Worm (Caenorhabditis elegans): ENCODE data around the gene EEED8.4.

Gene EEED8.4

DNA sequence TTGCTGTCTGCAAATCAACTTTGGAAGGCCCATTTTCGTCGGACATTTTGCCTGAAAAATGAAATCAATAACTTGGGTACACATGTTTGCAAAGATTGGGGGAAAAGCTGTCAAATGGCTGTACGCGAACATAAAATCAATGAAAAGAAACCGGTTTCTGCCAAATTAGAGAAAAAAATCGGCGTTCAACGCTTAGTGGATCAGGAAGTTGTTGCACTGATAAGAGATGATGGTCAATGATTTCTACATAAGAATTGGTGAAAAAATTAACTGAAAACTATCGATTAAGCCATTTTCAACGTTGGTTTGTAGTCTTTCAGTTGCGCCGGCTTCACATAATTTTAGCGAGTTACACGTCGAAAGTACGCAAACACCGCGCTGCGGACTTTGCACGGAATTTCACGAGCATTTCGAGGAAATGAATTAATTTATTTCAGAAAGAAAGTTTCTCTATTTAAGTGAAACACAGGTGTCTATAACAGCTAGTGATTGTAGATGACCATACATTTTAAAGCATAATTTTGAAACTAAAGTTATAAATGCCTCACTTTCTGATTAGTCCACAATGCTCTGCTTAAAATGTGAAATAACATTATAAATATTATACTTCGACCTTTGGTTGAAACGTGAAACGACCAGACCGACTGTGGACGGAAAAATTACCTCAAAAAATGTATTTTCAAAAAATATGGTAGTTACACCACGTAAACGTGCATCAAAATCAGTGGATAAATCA, 20.6 kb downstream of the EEED8.4 start, which contains the start of the genes F07F6.4 and F07F6.2:
Gene F07F6.4 (minus strand): TSS at position 51 of the 736 bp plus-strand sequence.
Gene F07F6.2 (plus strand): TSS at position 686 of the 736 bp plus-strand sequence.
- no peak for TF ChIP-seq mdl-1 (tag; optimal IDR thresholded peaks at IDR 0.05)
- TF ChIP-seq C34F6.9 (tag; optimal IDR thresholded peaks at IDR 0.05): peak; percentile 59
- TF ChIP-seq aly-2 (tag; optimal IDR thresholded peaks at IDR 0.05): no peak
- peak in 1 of 2 experiments; percentile 58 for TF ChIP-seq lsy-2 (tag; optimal IDR thresholded peaks at IDR 0.05)
- peak; percentile 88 for TF ChIP-seq crh-2 (tag; optimal IDR thresholded peaks at IDR 0.05)
- TF ChIP-seq unc-62 (GFP tag; optimal IDR thresholded peaks at IDR 0.05): no peak
- TF ChIP-seq nhr-129 (tag; optimal IDR thresholded peaks at IDR 0.05): peak; percentile 8
- peak; percentile 5 for TF ChIP-seq lin-13 (GFP tag; optimal IDR thresholded peaks at IDR 0.05)

DNA sequence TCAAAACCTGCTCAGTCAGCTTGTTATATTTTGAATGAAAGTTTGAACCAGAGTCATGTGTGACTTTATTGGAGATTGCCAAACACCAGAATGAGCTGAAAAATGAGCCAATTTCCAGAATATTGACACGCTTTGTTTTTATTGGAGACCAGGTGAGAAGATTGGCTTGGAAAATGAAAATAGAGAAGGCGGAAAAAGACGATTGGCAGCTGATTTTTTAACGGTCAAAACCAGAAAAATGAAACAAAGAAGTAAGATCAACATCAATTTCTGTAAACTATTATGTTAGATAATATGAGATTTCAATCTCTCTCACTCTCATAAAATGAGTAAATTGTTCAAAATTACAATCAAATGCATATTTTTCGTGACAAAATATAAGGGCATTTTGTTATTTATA, 23.9 kb downstream of the EEED8.4 start, which contains the start of gene srx-114:
Gene srx-114 (minus strand): TSS at position 101 of the 400 bp plus-strand sequence.
- no peak for TF ChIP-seq crh-2 (tag; optimal IDR thresholded peaks at IDR 0.05)
- no peak for TF ChIP-seq dmd-4 (tag; optimal IDR thresholded peaks at IDR 0.05)
- no peak for TF ChIP-seq C34F6.9 (tag; optimal IDR thresholded peaks at IDR 0.05)
- TF ChIP-seq R02D3.7 (tag; optimal IDR thresholded peaks at IDR 0.05): no peak
- no peak for TF ChIP-seq ceh-82 (tag; optimal IDR thresholded peaks at IDR 0.05)
- no peak for TF ChIP-seq nhr-12 (tag; optimal IDR thresholded peaks at IDR 0.05)
- TF ChIP-seq ztf-1 (GFP tag; conservative IDR thresholded peaks at IDR 0.05): no peak
- TF ChIP-seq unc-39 (tag; optimal IDR thresholded peaks at IDR 0.05): no peak
- TF ChIP-seq lin-11 (tag; optimal IDR thresholded peaks at IDR 0.05): no peak
- TF ChIP-seq skn-1 (tag; optimal IDR thresholded peaks at IDR 0.05): no peak
- no peak for TF ChIP-seq nhr-25 (tag; optimal IDR thresholded peaks at IDR 0.05)
- no peak for TF ChIP-seq mbf-1 (tag; optimal IDR thresholded peaks at IDR 0.05)
- TF ChIP-seq peb-1 (tag; optimal IDR thresholded peaks at IDR 0.05): no peak
- no peak for TF ChIP-seq nhr-10 (tag; optimal IDR thresholded peaks at IDR 0.05)
- TF ChIP-seq elt-3 (tag; optimal IDR thresholded peaks at IDR 0.05): no peak
- no peak for TF ChIP-seq egl-27 (tag; optimal IDR thresholded peaks at IDR 0.05)
- TF ChIP-seq ztf-4 (tag; optimal IDR thresholded peaks at IDR 0.05): no peak
- no peak for TF ChIP-seq sem-4 (tag; optimal IDR thresholded peaks at IDR 0.05)
- TF ChIP-seq ama-1 (optimal IDR thresholded peaks at IDR 0.05): no peak

ce11 chrII:5436833-5437232, 27.7 kb downstream of the EEED8.4 start, which contains the start of gene dct-5:
Gene dct-5 (minus strand): TSS chrII:5436933.
- TF ChIP-seq peb-1 (tag; optimal IDR thresholded peaks at IDR 0.05) (no peak), elt-1 (tag; optimal IDR thresholded peaks at IDR 0.05) (no peak), nhr-77 (tag; optimal IDR thresholded peaks at IDR 0.05) (no peak), lsy-2 (tag; optimal IDR thresholded peaks at IDR 0.05) (no peak), nhr-21 (tag; optimal IDR thresholded peaks at IDR 0.05) (no peak)

DNA sequence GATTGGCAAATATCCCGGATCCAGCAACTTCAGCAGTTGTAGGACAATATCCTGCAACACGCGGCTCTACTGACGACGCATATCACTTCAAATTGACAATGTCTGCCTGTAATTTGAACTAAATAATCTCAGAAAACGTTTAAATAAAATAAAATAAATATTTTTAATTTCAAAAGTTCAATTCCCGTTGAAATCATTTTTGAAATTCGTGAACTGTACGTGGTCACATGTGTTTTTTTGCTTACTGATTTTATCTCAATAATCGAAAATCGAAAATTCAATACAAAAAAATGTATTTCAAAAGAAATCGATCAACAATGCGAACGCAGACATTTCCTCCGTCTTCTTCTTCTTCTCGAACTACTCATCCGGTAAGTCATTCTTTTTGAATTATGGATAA, 28.5 kb downstream of the EEED8.4 start, which contains the start of gene F07F6.1:
Gene F07F6.1 (plus strand): TSS at position 301 of the 400 bp plus-strand sequence.
- TF ChIP-seq aly-2 (tag; optimal IDR thresholded peaks at IDR 0.05) (no peak), blmp-1 (tag; optimal IDR thresholded peaks at IDR 0.05; ENCODE audit: insufficient read depth) (no peak)

ce11 chrII:5446506-5446905, 37.4 kb downstream of the EEED8.4 start, which contains the start of gene nmr-1:
Gene nmr-1 (minus strand): TSS chrII:5446606.
- TF ChIP-seq ztf-1 (GFP tag; conservative IDR thresholded peaks at IDR 0.05): no peak
- no peak for TF ChIP-seq mab-5 (tag; optimal IDR thresholded peaks at IDR 0.05)
- TF ChIP-seq crh-2 (tag; optimal IDR thresholded peaks at IDR 0.05): no peak
- TF ChIP-seq ztf-4 (tag; optimal IDR thresholded peaks at IDR 0.05): no peak
- no peak for TF ChIP-seq blmp-1 (tag; optimal IDR thresholded peaks at IDR 0.05; ENCODE audit: insufficient read depth)
- TF ChIP-seq mbf-1 (tag; optimal IDR thresholded peaks at IDR 0.05): no peak
- TF ChIP-seq nhr-10 (tag; optimal IDR thresholded peaks at IDR 0.05): no peak
- TF ChIP-seq nhr-25 (tag; optimal IDR thresholded peaks at IDR 0.05): no peak
- no peak for TF ChIP-seq unc-39 (tag; optimal IDR thresholded peaks at IDR 0.05)
- TF ChIP-seq ceh-16 (tag; optimal IDR thresholded peaks at IDR 0.05): no peak
- TF ChIP-seq gmeb-1 (tag; optimal IDR thresholded peaks at IDR 0.05): no peak
- TF ChIP-seq nhr-237 (tag; optimal IDR thresholded peaks at IDR 0.05): no peak
- no peak for TF ChIP-seq lin-39 (tag; optimal IDR thresholded peaks at IDR 0.05)
- no peak for TF ChIP-seq skn-1 (tag; optimal IDR thresholded peaks at IDR 0.05)
- TF ChIP-seq nhr-23 (tag; optimal IDR thresholded peaks at IDR 0.05): no peak
- TF ChIP-seq nhr-6 (tag; optimal IDR thresholded peaks at IDR 0.05): no peak
- no peak for TF ChIP-seq dmd-4 (tag; optimal IDR thresholded peaks at IDR 0.05)

All from whole organism, L2 larva.